Worm (Caenorhabditis elegans): Measurements from ENCODE around the gene F46B6.10.

The F46B6.10 gene

ce11 chrV:9786721-9787131, 15.1 kb downstream of the F46B6.10 start, which contains the start of gene F46B6.6 (continued):
- TF ChIP-seq ceh-40 (GFP tag; IDR thresholded peaks at IDR 0.05) (no peak), B0019.2 (GFP tag; conservative IDR thresholded peaks at IDR 0.05) (no peak), madf-10 (tag; optimal IDR thresholded peaks at IDR 0.05) (no peak), snpc-1.1 (tag; optimal IDR thresholded peaks at IDR 0.05; ENCODE audit: insufficient read depth) (peak; percentile 11), F57A8.1 (GFP tag; optimal IDR thresholded peaks at IDR 0.05) (no peak), athp-1 (tag; optimal IDR thresholded peaks at IDR 0.05) (peak; percentile 62), C17E4.6 (GFP tag; IDR thresholded peaks at IDR 0.05) (no peak), hlh-12 (tag; optimal IDR thresholded peaks at IDR 0.05) (no peak), mcd-1 (GFP tag; IDR thresholded peaks at IDR 0.05) (no peak), ztf-3 (GFP tag; optimal IDR thresholded peaks at IDR 0.05) (peak; percentile 8), rcor-1 (GFP tag; IDR thresholded peaks at IDR 0.05) (no peak), tbp1 (GFP tag; optimal IDR thresholded peaks at IDR 0.05) (peak; percentile 14), dpl-1 (GFP tag; optimal IDR thresholded peaks at IDR 0.05) (no peak), zim-3 (tag; optimal IDR thresholded peaks at IDR 0.05) (peak; percentile 52), lsy-27 (tag; optimal IDR thresholded peaks at IDR 0.05; ENCODE audit: borderline replicate concordance, insufficient read depth) (no peak), akir-1 (GFP tag; optimal IDR thresholded peaks at IDR 0.05) (no peak), hlh-26 (GFP tag; conservative IDR thresholded peaks at IDR 0.05) (no peak), F33H1.4 (GFP tag; IDR thresholded peaks at IDR 0.05) (no peak), lag-1 (GFP tag; IDR thresholded peaks at IDR 0.05) (no peak), lir-1 (GFP tag; conservative IDR thresholded peaks at IDR 0.05) (no peak; the same call in 1 of the 2 replicates), unc-130 (GFP tag; optimal IDR thresholded peaks at IDR 0.05) (no peak), efl-1 (GFP tag; optimal IDR thresholded peaks at IDR 0.05) (no peak), F22D6.2 (tag; optimal IDR thresholded peaks at IDR 0.05) (no peak), ceh-27 (GFP tag; optimal IDR thresholded peaks at IDR 0.05) (no peak), lin-35 (GFP tag; optimal IDR thresholded peaks at IDR 0.05) (peak in 1 of 3 experiments; percentile 24), die-1 (tag; optimal IDR thresholded peaks at IDR 0.05) (peak; percentile 15), lin-26 (GFP tag; IDR thresholded peaks at IDR 0.05) (no peak; the same call in 1 of the 2 replicates), ccch-3 (GFP tag; optimal IDR thresholded peaks at IDR 0.05) (no peak), attf-3 (GFP tag; conservative IDR thresholded peaks at IDR 0.05) (no peak), T07F8.4 (tag; optimal IDR thresholded peaks at IDR 0.05) (no peak), xnd-1 (tag; optimal IDR thresholded peaks at IDR 0.05) (no peak), tbx-9 (tag; optimal IDR thresholded peaks at IDR 0.05; ENCODE audit: borderline replicate concordance) (no peak), F52B5.7 (tag; optimal IDR thresholded peaks at IDR 0.05) (peak; percentile 53), snpc-3.4 (tag; optimal IDR thresholded peaks at IDR 0.05) (no peak), ZK185.1 (tag; optimal IDR thresholded peaks at IDR 0.05; ENCODE audit: poor library complexity, severe bottlenecking) (no peak), ztf-28 (GFP tag; IDR thresholded peaks at IDR 0.05) (no peak), nhr-90 (tag; optimal IDR thresholded peaks at IDR 0.05) (no peak), lin-54 (GFP tag; optimal IDR thresholded peaks at IDR 0.05) (peak; percentile 21), nhr-80 (tag; optimal IDR thresholded peaks at IDR 0.05) (no peak), Y56A3A.18 (GFP tag; IDR thresholded peaks at IDR 0.05) (0 out of 2 replicates have a peak, but pooled peaks have one; percentile 41), zfh-2 (GFP tag; conservative IDR thresholded peaks at IDR 0.05) (no peak), B0336.3 (GFP tag; IDR thresholded peaks at IDR 0.05) (peak; percentile 47; the same call in 1 of the 2 replicates)
